Fruit fly (Drosophila melanogaster): ENCODE results near the gene CG3842.
A peak's percentile ranks its signal among the peaks of the same experiment; 100 is the strongest.

The CG3842 gene

DNA sequence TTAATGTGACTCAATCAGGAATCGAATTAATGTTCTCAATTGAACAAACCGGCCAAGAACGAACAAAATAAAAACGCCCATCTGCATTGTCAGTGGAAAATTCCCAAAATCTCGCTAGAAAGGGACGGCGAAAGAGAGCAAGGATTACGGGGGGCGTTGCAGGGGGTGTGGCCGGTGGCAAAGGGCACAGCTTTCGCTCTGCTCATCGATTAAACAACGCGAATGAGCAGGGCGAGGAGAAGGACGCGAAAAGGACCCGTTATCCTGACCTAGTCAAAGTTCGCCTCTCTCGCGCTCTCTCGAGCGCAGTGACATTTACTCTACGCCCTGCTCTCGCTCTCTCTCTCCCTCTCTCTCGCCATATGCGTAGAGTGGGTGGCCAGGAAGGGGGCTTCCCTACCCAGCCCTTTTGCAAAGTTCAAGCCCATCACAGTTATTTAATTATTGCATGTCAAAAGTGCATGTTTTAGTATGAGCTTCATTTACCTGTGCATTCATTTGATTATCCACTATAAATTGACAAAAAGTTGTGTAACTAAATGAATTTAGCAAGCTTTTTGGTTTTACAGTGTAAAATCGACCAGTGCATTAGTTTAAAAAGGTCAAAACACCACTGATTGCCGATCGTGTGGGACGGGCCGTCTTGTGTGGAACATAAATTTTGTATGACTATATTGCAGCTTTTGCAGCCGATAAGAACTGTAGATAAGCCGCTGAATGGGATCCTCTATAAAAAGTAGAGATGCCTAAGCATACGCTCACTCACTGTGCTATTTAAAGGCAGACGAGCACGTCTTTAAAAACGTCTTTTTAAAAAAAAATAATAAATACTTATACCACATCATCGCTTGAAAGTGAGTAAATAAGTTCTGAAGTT lies 1.4 kb downstream of the CG3842 start (continued):
- TF ChIP-seq CG7368 (GFP tag; optimal IDR thresholded peaks at IDR 0.05) (peak; percentile 32), CG8119 (GFP tag; IDR thresholded peaks at IDR 0.05) (peak; percentile 47; the same call in 2 of the 3 replicates), fd59A (GFP tag; optimal IDR thresholded peaks at IDR 0.05) (peak; percentile 59), fd85E (GFP tag; optimal IDR thresholded peaks at IDR 0.05) (no peak), dac (GFP tag; optimal IDR thresholded peaks at IDR 0.05) (no peak), CG11762 (GFP tag; optimal IDR thresholded peaks at IDR 0.05; ENCODE audit: insufficient read depth) (no peak), Ets21C (GFP tag; optimal IDR thresholded peaks at IDR 0.05) (peak; percentile 51), CG6276 (GFP tag; optimal IDR thresholded peaks at IDR 0.05) (peak; percentile 26), spab (GFP tag; optimal IDR thresholded peaks at IDR 0.05) (peak; percentile 35), Blimp-1 (GFP tag; optimal IDR thresholded peaks at IDR 0.05) (no peak), Sox15 (GFP tag; optimal IDR thresholded peaks at IDR 0.05) (peak; percentile 40), Eip75B (GFP tag; optimal IDR thresholded peaks at IDR 0.05) (peak; percentile 60), Ets96B (tag; optimal IDR thresholded peaks at IDR 0.05) (peak; percentile 50), lz (GFP tag; optimal IDR thresholded peaks at IDR 0.05) (peak; percentile 60), salr (GFP tag; optimal IDR thresholded peaks at IDR 0.05) (peak; percentile 20 to 46), CG10669 (GFP tag; optimal IDR thresholded peaks at IDR 0.05) (peak; percentile 63), OdsH (GFP tag; optimal IDR thresholded peaks at IDR 0.05) (peak; percentile 54), CG6163 (GFP tag; IDR thresholded peaks at IDR 0.05) (peak; percentile 63), eg (GFP tag; IDR thresholded peaks at IDR 0.05) (peak; percentile 38; the same call in 1 of the 3 replicates), Sox14 (GFP tag; optimal IDR thresholded peaks at IDR 0.05) (peak; percentile 79), CG8632 (GFP tag; optimal IDR thresholded peaks at IDR 0.05) (peak; percentile 55), Met (GFP tag; optimal IDR thresholded peaks at IDR 0.05) (peak; percentile 70), CG10631 (GFP tag; optimal IDR thresholded peaks at IDR 0.05) (peak; percentile 66), esn (GFP tag; optimal IDR thresholded peaks at IDR 0.05) (peak; percentile 76), CG16779 (tag; optimal IDR thresholded peaks at IDR 0.05) (peak; percentile 34), CG32006 (GFP tag; optimal IDR thresholded peaks at IDR 0.05) (peak; percentile 79), Gug (GFP tag; IDR thresholded peaks at IDR 0.05) (peak; percentile 33; the same call in 1 of the 2 replicates), topi (GFP tag; optimal IDR thresholded peaks at IDR 0.05) (peak; percentile 61), net (GFP tag; optimal IDR thresholded peaks at IDR 0.05) (peak; percentile 58), Hr39 (GFP tag; optimal IDR thresholded peaks at IDR 0.05) (peak; percentile 63), CG11902 (GFP tag; optimal IDR thresholded peaks at IDR 0.05) (no peak), Lpt (GFP tag; optimal IDR thresholded peaks at IDR 0.05) (peak; percentile 13), dsx (GFP tag; optimal IDR thresholded peaks at IDR 0.05; ENCODE audit: poor library complexity, severe bottlenecking) (peak; percentile 27)

DNA sequence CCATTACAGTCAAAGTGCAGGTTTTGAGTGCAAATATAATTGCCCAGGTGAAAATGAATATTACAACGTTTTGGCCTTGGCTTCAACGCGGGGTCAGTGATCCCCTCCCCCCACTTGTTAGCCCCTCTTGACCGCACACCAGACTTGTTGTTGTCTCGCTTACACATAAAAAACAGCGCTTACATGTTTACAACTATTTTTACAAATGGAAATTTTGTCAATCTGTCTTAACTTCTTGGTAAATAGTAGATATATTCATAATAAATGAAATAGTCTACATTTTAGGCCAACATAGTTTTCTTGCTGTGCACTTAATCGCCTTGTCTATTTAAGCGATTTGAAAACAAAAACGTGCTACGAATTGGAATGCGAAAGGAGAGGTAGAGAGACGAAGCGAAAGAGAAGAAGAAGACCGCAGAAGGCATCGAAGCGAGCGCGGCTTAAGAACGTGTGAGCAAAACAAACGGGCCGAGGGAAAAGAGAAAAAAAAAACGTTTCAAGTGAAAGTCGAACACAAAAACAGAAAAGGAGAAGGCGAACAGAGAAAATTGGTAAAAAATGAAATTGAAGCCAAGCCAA lies 2.5 kb downstream of the CG3842 start:
- TF ChIP-seq Ets96B (tag; optimal IDR thresholded peaks at IDR 0.05) = peak; percentile 87
- peak; percentile 19 for TF ChIP-seq net (GFP tag; optimal IDR thresholded peaks at IDR 0.05)
- TF ChIP-seq CG6276 (GFP tag; optimal IDR thresholded peaks at IDR 0.05) = peak; percentile 3
- peak; percentile 47 for TF ChIP-seq spab (GFP tag; optimal IDR thresholded peaks at IDR 0.05)
- peak; percentile 69; the same call in 2 of the 3 replicates for TF ChIP-seq CG8119 (GFP tag; IDR thresholded peaks at IDR 0.05)
- TF ChIP-seq Hr39 (GFP tag; optimal IDR thresholded peaks at IDR 0.05) = no peak
- no peak for TF ChIP-seq vri (GFP tag; optimal IDR thresholded peaks at IDR 0.05)
- TF ChIP-seq Eip78C (GFP tag) = peak; percentile 87
- peak; percentile 81 for TF ChIP-seq Blimp-1 (GFP tag; optimal IDR thresholded peaks at IDR 0.05)
- TF ChIP-seq acj6 (GFP tag; optimal IDR thresholded peaks at IDR 0.05) = peak; percentile 48
- peak; percentile 82 for TF ChIP-seq CG10669 (GFP tag; optimal IDR thresholded peaks at IDR 0.05)
- TF ChIP-seq CG1621 (tag; optimal IDR thresholded peaks at IDR 0.05) = peak; percentile 79
- peak; percentile 52 for TF ChIP-seq Eip75B (GFP tag; optimal IDR thresholded peaks at IDR 0.05)
- no peak for TF ChIP-seq Ets21C (GFP tag; optimal IDR thresholded peaks at IDR 0.05)
- TF ChIP-seq pdm3 (GFP tag; optimal IDR thresholded peaks at IDR 0.05) = peak; percentile 59
- TF ChIP-seq CG11902 (GFP tag; optimal IDR thresholded peaks at IDR 0.05) = no peak
- TF ChIP-seq CG3919 (GFP tag; optimal IDR thresholded peaks at IDR 0.05) = peak; percentile 45
- no peak for TF ChIP-seq CG6854 (GFP tag; optimal IDR thresholded peaks at IDR 0.05)
- peak; percentile 2 for TF ChIP-seq topi (GFP tag; optimal IDR thresholded peaks at IDR 0.05)
- peak; percentile 8 for TF ChIP-seq CG34406 (GFP tag; optimal IDR thresholded peaks at IDR 0.05)
- TF ChIP-seq CG11762 (GFP tag; optimal IDR thresholded peaks at IDR 0.05; ENCODE audit: insufficient read depth) = peak; percentile 12
- TF ChIP-seq OdsH (GFP tag; optimal IDR thresholded peaks at IDR 0.05) = peak; percentile 45
- peak; percentile 27 for TF ChIP-seq Sox14 (GFP tag; optimal IDR thresholded peaks at IDR 0.05)
- TF ChIP-seq fd85E (GFP tag; optimal IDR thresholded peaks at IDR 0.05) = no peak
- peak; percentile 70; the same call in 1 of the 2 replicates for TF ChIP-seq CG11294 (GFP tag; IDR thresholded peaks at IDR 0.05)
- peak; percentile 50 for TF ChIP-seq dac (GFP tag; optimal IDR thresholded peaks at IDR 0.05)
- TF ChIP-seq CG9139 (GFP tag; optimal IDR thresholded peaks at IDR 0.05) = peak; percentile 58
- TF ChIP-seq CG6792 (GFP tag; optimal IDR thresholded peaks at IDR 0.05) = no peak
- TF ChIP-seq ss (GFP tag; optimal IDR thresholded peaks at IDR 0.05) = peak; percentile 26 to 53

All from whole organism, prepupa.